Worm (Caenorhabditis elegans) whole organism, L4 larva: ENCODE data around the gene rpl-36.
A peak's percentile ranks its signal among the peaks of the same experiment; 100 is the strongest.

ENCODE experiments used
- D1046.2 ChIP-seq: fragments of 200-800 bp; sonication (Bioruptor generic); IDR thresholded peaks from 2 replicates; pipeline ENCODE4 v1.3.6; 2022; ENCODE audit warnings: missing genetic modification characterization, missing compliant biosample characterization
- F10B5.3 ChIP-seq: sonication (generic microtip); optimal IDR thresholded peaks from 2 replicates; lab custom pipeline; 2016; ENCODE audit warnings: mild to moderate bottlenecking, missing genetic modification characterization, missing compliant biosample characterization
- F49E8.2 ChIP-seq: sonication (generic microtip); optimal IDR thresholded peaks from 2 replicates; lab custom pipeline; 2016; ENCODE audit warnings: missing compliant biosample characterization, mild to moderate bottlenecking, missing genetic modification characterization, borderline replicate concordance
- T20F7.1 ChIP-seq: fragments of 200-800 bp; sonication (Bioruptor generic); optimal IDR thresholded peaks from 2 replicates; lab custom pipeline; 2018; ENCODE audit warnings: mild to moderate bottlenecking, missing genetic modification characterization, missing compliant biosample characterization
- Y105C5A.15 ChIP-seq: fragments of 200-800 bp; sonication (Bioruptor generic); IDR thresholded peaks from 2 replicates; pipeline ENCODE4 v1.3.6; 2022; ENCODE audit warnings: missing genetic modification characterization, missing compliant biosample characterization
- Y48G9A.11 ChIP-seq: fragments of 200-800 bp; sonication (Bioruptor generic); IDR thresholded peaks from 2 replicates; pipeline ENCODE4 v1.3.6; 2022; ENCODE audit warnings: missing genetic modification reagents, missing genetic modification characterization, missing compliant biosample characterization
- ZK337.2 ChIP-seq: fragments of 200-800 bp; sonication (Bioruptor generic); IDR thresholded peaks from 2 replicates; pipeline ENCODE4 v1.3.6; 2022; ENCODE audit warnings: missing genetic modification reagents, missing genetic modification characterization, missing compliant biosample characterization
- ZK546.5 ChIP-seq, 2 experiments: sonication (generic microtip); optimal IDR thresholded peaks; 2 replicates each; lab custom pipeline; 2017; ENCODE audit warnings: missing biosample characterization in 2 of 2, missing genetic modification characterization in 2 of 2
- ama-1 ChIP-seq: fragments of 150-350 bp; optimal IDR thresholded peaks from 2 replicates; lab custom pipeline; 2014; ENCODE audit warnings: inconsistent platforms, mixed read lengths
- attf-4 ChIP-seq: sonication (generic microtip); optimal IDR thresholded peaks from 3 replicates; lab custom pipeline; 2017; ENCODE audit warnings: missing biosample characterization, missing genetic modification characterization
- ceh-44 ChIP-seq: fragments of 200-800 bp; sonication (Bioruptor generic); IDR thresholded peaks from 2 replicates; pipeline ENCODE4 v1.3.6; 2022; ENCODE audit warnings: missing genetic modification reagents, missing genetic modification characterization, missing compliant biosample characterization
- ceh-62 ChIP-seq: sonication (generic microtip); optimal IDR thresholded peaks from 2 replicates; lab custom pipeline; 2017; ENCODE audit warnings: missing biosample characterization, missing genetic modification characterization
- ces-1 ChIP-seq: fragments of 150-350 bp; sonication (generic microtip); optimal IDR thresholded peaks from 4 replicates; lab custom pipeline; 2014; ENCODE audit warnings: missing biosample characterization, missing genetic modification reagents, missing genetic modification characterization
- daf-12 ChIP-seq: fragments of 150-350 bp; optimal IDR thresholded peaks from 2 replicates; lab custom pipeline; 2014; ENCODE audit warnings: missing biosample characterization, missing genetic modification reagents, missing genetic modification characterization
- daf-16 ChIP-seq, 3 experiments: sonication (generic microtip); optimal IDR thresholded peaks; 2 replicates each; lab custom pipeline; 2016 to 2017; ENCODE audit warnings: missing genetic modification characterization in 3 of 3, missing genetic modification reagents in 3 of 3, mild to moderate bottlenecking in 2 of 3, missing compliant biosample characterization in 2 of 3, missing biosample characterization in 1 of 3, moderate library complexity in 1 of 3
- daf-19 ChIP-seq: fragments of 200-800 bp; sonication (Bioruptor generic); conservative IDR thresholded peaks from 2 replicates; pipeline ENCODE4 v1.3.6; 2022; ENCODE audit warnings: missing genetic modification characterization, missing compliant biosample characterization
- daf-8 ChIP-seq: fragments of 200-800 bp; sonication (Bioruptor generic); IDR thresholded peaks from 2 replicates; pipeline ENCODE4 v1.3.6; 2022; ENCODE audit warnings: missing genetic modification characterization, missing compliant biosample characterization
- dve-1 ChIP-seq: sonication (generic microtip); optimal IDR thresholded peaks from 2 replicates; lab custom pipeline; 2017; ENCODE audit warnings: antibody characterized with exemption, mild to moderate bottlenecking, missing genetic modification characterization, missing compliant biosample characterization; ENCODE audit not compliant: insufficient read depth
- egl-27 ChIP-seq: sonication (generic microtip); optimal IDR thresholded peaks from 3 replicates; lab custom pipeline; 2017; ENCODE audit warnings: missing biosample characterization, missing genetic modification reagents, missing genetic modification characterization
- egl-43 ChIP-seq: fragments of 200-800 bp; sonication (Bioruptor generic); IDR thresholded peaks from 2 replicates; pipeline ENCODE4 v1.3.6; 2022; ENCODE audit warnings: missing genetic modification reagents, missing genetic modification characterization, missing compliant biosample characterization
- fkh-10 ChIP-seq: fragments of 150-350 bp; optimal IDR thresholded peaks from 2 replicates; lab custom pipeline; 2014; ENCODE audit warnings: missing biosample characterization, missing genetic modification reagents, missing genetic modification characterization
- gei-8 ChIP-seq: fragments of 200-800 bp; sonication (Bioruptor generic); optimal IDR thresholded peaks from 2 replicates; lab custom pipeline; 2018; ENCODE audit warnings: mild to moderate bottlenecking, missing genetic modification characterization, missing compliant biosample characterization
- hlh-30 ChIP-seq: sonication (generic microtip); optimal IDR thresholded peaks from 2 replicates; lab custom pipeline; 2017; ENCODE audit warnings: antibody characterized with exemption, mild to moderate bottlenecking, missing genetic modification characterization, missing compliant biosample characterization; ENCODE audit not compliant: insufficient read depth
- jun-1 ChIP-seq: fragments of 150-350 bp; optimal IDR thresholded peaks from 2 replicates; lab custom pipeline; 2014; ENCODE audit warnings: missing biosample characterization, missing genetic modification reagents, missing genetic modification characterization
- lin-1 ChIP-seq: fragments of 200-800 bp; sonication (Bioruptor generic); IDR thresholded peaks from 2 replicates; pipeline ENCODE4 v1.3.6; 2022; ENCODE audit warnings: missing genetic modification reagents, missing genetic modification characterization, missing compliant biosample characterization
- lin-29 ChIP-seq: fragments of 200-800 bp; sonication (Bioruptor generic); IDR thresholded peaks from 2 replicates; pipeline ENCODE4 v1.3.6; 2022; ENCODE audit warnings: missing genetic modification reagents, missing genetic modification characterization, missing compliant biosample characterization
- lin-39 ChIP-seq: fragments of 150-350 bp; optimal IDR thresholded peaks from 2 replicates; lab custom pipeline; 2014; ENCODE audit warnings: missing biosample characterization, missing genetic modification reagents, missing genetic modification characterization
- madf-5 ChIP-seq, 2 experiments: fragments of 200-800 bp; sonication (Bioruptor generic); IDR thresholded peaks; 2 replicates each; pipeline ENCODE4 v1.3.6; 2022; ENCODE audit warnings: missing compliant biosample characterization in 2 of 2, missing genetic modification characterization in 2 of 2
- madf-9 ChIP-seq: fragments of 200-800 bp; sonication (Bioruptor generic); conservative IDR thresholded peaks from 2 replicates; pipeline ENCODE4 v1.3.6; 2022; ENCODE audit warnings: missing genetic modification reagents, missing genetic modification characterization, missing compliant biosample characterization
- mdl-1 ChIP-seq, 2 experiments: fragments of 150-350 bp in 1 of 2; sonication (generic microtip) in 1 of 2; optimal IDR thresholded peaks; 2 replicates each; lab custom pipeline; 2014 to 2017; ENCODE audit warnings: missing biosample characterization in 2 of 2, missing genetic modification characterization in 2 of 2
- mes-2 ChIP-seq: sonication (generic microtip); optimal IDR thresholded peaks from 2 replicates; lab custom pipeline; 2016; ENCODE audit warnings: missing genotype, mild to moderate bottlenecking, missing genetic modification characterization, missing compliant biosample characterization; ENCODE audit not compliant: poor library complexity, severe bottlenecking
- nhr-10 ChIP-seq: fragments of 150-350 bp; optimal IDR thresholded peaks from 2 replicates; lab custom pipeline; 2014; ENCODE audit warnings: missing biosample characterization, missing genetic modification characterization
- nhr-25 ChIP-seq: sonication (generic microtip); optimal IDR thresholded peaks from 2 replicates; lab custom pipeline; 2017; ENCODE audit warnings: missing genetic modification characterization, mild to moderate bottlenecking, missing compliant biosample characterization, antibody characterized with exemption, moderate library complexity, borderline replicate concordance; ENCODE audit not compliant: insufficient read depth
- nhr-42 ChIP-seq: fragments of 200-800 bp; sonication (Bioruptor generic); IDR thresholded peaks from 2 replicates; pipeline ENCODE4 v1.3.6; 2022; ENCODE audit warnings: missing genetic modification characterization, missing compliant biosample characterization
- nhr-48 ChIP-seq: sonication (generic microtip); optimal IDR thresholded peaks from 2 replicates; lab custom pipeline; 2016; ENCODE audit warnings: mild to moderate bottlenecking, missing genetic modification characterization, missing compliant biosample characterization
- nhr-76 ChIP-seq: fragments of 150-350 bp; optimal IDR thresholded peaks from 2 replicates; lab custom pipeline; 2014; ENCODE audit warnings: missing biosample characterization, missing genetic modification characterization
- php-3 ChIP-seq: fragments of 200-800 bp; sonication (Bioruptor generic); IDR thresholded peaks from 2 replicates; pipeline ENCODE4 v1.3.6; 2022; ENCODE audit warnings: missing genetic modification reagents, missing genetic modification characterization, missing compliant biosample characterization
- rbr-2 ChIP-seq: sonication (generic microtip); optimal IDR thresholded peaks from 2 replicates; lab custom pipeline; 2016; ENCODE audit warnings: missing genotype, missing genetic modification characterization, missing compliant biosample characterization
- saeg-2 ChIP-seq: fragments of 200-800 bp; sonication (Bioruptor generic); IDR thresholded peaks from 2 replicates; pipeline ENCODE4 v1.3.6; 2022; ENCODE audit warnings: missing genetic modification reagents, missing genetic modification characterization, missing compliant biosample characterization
- set-16 ChIP-seq: fragments of 200-800 bp; sonication (Bioruptor generic); IDR thresholded peaks from 2 replicates; pipeline ENCODE4 v1.3.6; 2022; ENCODE audit warnings: missing genetic modification reagents, missing genetic modification characterization, missing compliant biosample characterization
- skn-1 ChIP-seq: fragments of 150-350 bp; optimal IDR thresholded peaks from 2 replicates; lab custom pipeline; 2014; ENCODE audit warnings: missing biosample characterization, missing genetic modification characterization
- spr-1 ChIP-seq: sonication (generic microtip); optimal IDR thresholded peaks from 2 replicates; lab custom pipeline; 2016; ENCODE audit warnings: mild to moderate bottlenecking, missing genetic modification characterization, missing compliant biosample characterization
- tag-97 ChIP-seq: fragments of 200-800 bp; sonication (Bioruptor generic); IDR thresholded peaks from 2 replicates; pipeline ENCODE4 v1.3.6; 2022; ENCODE audit warnings: missing genetic modification characterization, missing compliant biosample characterization
- unc-62 ChIP-seq, 3 experiments: fragments of 150-350 bp in 1 of 3; sonication (generic microtip); optimal IDR thresholded peaks in 2 of 3; peaks in 1 of 3; 1 replicate in 1 of 3; 2 replicates in 2 of 3; lab custom pipeline; 2014 to 2017; ENCODE audit warnings: missing biosample characterization in 3 of 3, missing genetic modification characterization in 3 of 3, missing genetic modification reagents in 3 of 3, missing genotype in 1 of 3
- vab-7 ChIP-seq: fragments of 200-800 bp; sonication (Bioruptor generic); IDR thresholded peaks from 2 replicates; pipeline ENCODE4 v1.3.6; 2022; ENCODE audit warnings: missing genetic modification reagents, missing genetic modification characterization, missing compliant biosample characterization
- zag-1 ChIP-seq: fragments of 150-350 bp; optimal IDR thresholded peaks from 2 replicates; lab custom pipeline; 2014; ENCODE audit warnings: missing biosample characterization, missing genetic modification characterization
- zfp-3 ChIP-seq: fragments of 200-800 bp; sonication (Bioruptor generic); conservative IDR thresholded peaks from 2 replicates; pipeline ENCODE4 v1.3.6; 2022; ENCODE audit warnings: missing genetic modification reagents, missing genetic modification characterization, missing compliant biosample characterization
- zip-11 ChIP-seq: fragments of 200-800 bp; sonication (Bioruptor generic); IDR thresholded peaks from 2 replicates; pipeline ENCODE4 v1.3.6; 2022; ENCODE audit warnings: missing genetic modification characterization, missing compliant biosample characterization
- zip-2 ChIP-seq: fragments of 150-350 bp; optimal IDR thresholded peaks from 2 replicates; lab custom pipeline; 2014; ENCODE audit warnings: missing biosample characterization, missing genetic modification characterization
- ztf-7 ChIP-seq: fragments of 150-350 bp; optimal IDR thresholded peaks from 2 replicates; lab custom pipeline; 2014; ENCODE audit warnings: missing biosample characterization, missing genetic modification characterization

Gene rpl-36

ce11 chrIII:7142172-7142601 is 37.9 kb upstream of the rpl-36 start (continued):
- TF ChIP-seq daf-16 (GFP tag; optimal IDR thresholded peaks at IDR 0.05; lab: Kevin White, UChicago) (peak in 1 of 2 experiments; percentile 9), daf-16 (tag; optimal IDR thresholded peaks at IDR 0.05; lab: Kevin White, UChicago) (peak; percentile 59), madf-9 (GFP tag; lab: Robert Waterston, UW) (no peak), set-16 (GFP tag; lab: Robert Waterston, UW) (no peak), D1046.2 (GFP tag; lab: Robert Waterston, UW) (no peak), lin-29 (no peak), gei-8 (no peak), spr-1 (peak; percentile 47), egl-27 (tag; lab: Kevin White, UChicago) (no peak), ama-1 (lab: Kevin White, UChicago) (peak; percentile 85), fkh-10 (no peak), daf-12 (tag; lab: Kevin White, UChicago) (no peak), jun-1 (no peak), nhr-42 (GFP tag; lab: Robert Waterston, UW) (no peak), zip-11 (GFP tag; lab: Robert Waterston, UW) (no peak), daf-19 (GFP tag; lab: Robert Waterston, UW) (0 out of 2 replicates have a peak, but pooled peaks have one; percentile 56), ztf-7 (tag; lab: Kevin White, UChicago) (no peak), vab-7 (GFP tag; lab: Robert Waterston, UW) (no peak), mes-2 (tag; lab: Kevin White, UChicago) (peak; percentile 63), ceh-62 (no peak), attf-4 (tag; lab: Kevin White, UChicago) (no peak), Y105C5A.15 (0 out of 2 replicates have a peak, but pooled peaks have one; percentile 58), hlh-30 (peak; percentile 65), skn-1 (tag; lab: Kevin White, UChicago) (no peak), lin-39 (tag; lab: Kevin White, UChicago) (no peak), egl-43 (GFP tag; lab: Robert Waterston, UW) (no peak), rbr-2 (peak; percentile 28), nhr-76 (tag; lab: Kevin White, UChicago) (no peak), nhr-10 (tag; lab: Kevin White, UChicago) (no peak), ceh-44 (GFP tag; lab: Robert Waterston, UW) (peak; percentile 61; the same call in 1 of the 2 replicates), zfp-3 (no peak), zip-2 (tag; lab: Kevin White, UChicago) (no peak), zag-1 (tag; lab: Kevin White, UChicago) (no peak), F10B5.3 (tag; lab: Kevin White, UChicago) (peak; percentile 8), ces-1 (GFP tag; lab: Kevin White, UChicago) (no peak), F49E8.2 (tag; lab: Kevin White, UChicago) (peak; percentile 68), nhr-25 (tag; lab: Kevin White, UChicago) (no peak), php-3 (GFP tag; lab: Robert Waterston, UW) (peak; percentile 71; the same call in 1 of the 2 replicates), lin-1 (0 out of 2 replicates have a peak, but pooled peaks have one; percentile 6), T20F7.1 (GFP tag; lab: Kevin White, UChicago) (no peak), ZK337.2 (GFP tag; lab: Robert Waterston, UW) (no peak), Y48G9A.11 (GFP tag; lab: Robert Waterston, UW) (peak; percentile 68; the same call in 1 of the 2 replicates), mdl-1 (tag; optimal IDR thresholded peaks at IDR 0.05; lab: Kevin White, UChicago) (no peak), madf-5 (GFP tag; IDR thresholded peaks at IDR 0.05; lab: Robert Waterston, UW) (no peak), ZK546.5 (tag; optimal IDR thresholded peaks at IDR 0.05; lab: Kevin White, UChicago) (no peak), saeg-2 (GFP tag; lab: Robert Waterston, UW) (no peak), tag-97 (GFP tag; lab: Robert Waterston, UW) (no peak), daf-8 (GFP tag; lab: Robert Waterston, UW) (no peak), nhr-48 (peak; percentile 35), dve-1 (peak; percentile 51), unc-62 (GFP tag; optimal IDR thresholded peaks at IDR 0.05 in 1 of 2; lab: Kevin White, UChicago) (peak in 1 of 2 experiments; percentile 28), unc-62 (tag; optimal IDR thresholded peaks at IDR 0.05; lab: Kevin White, UChicago) (no peak)
